Fruit fly (Drosophila melanogaster): ENCODE results near the gene CG13056.

DNA sequence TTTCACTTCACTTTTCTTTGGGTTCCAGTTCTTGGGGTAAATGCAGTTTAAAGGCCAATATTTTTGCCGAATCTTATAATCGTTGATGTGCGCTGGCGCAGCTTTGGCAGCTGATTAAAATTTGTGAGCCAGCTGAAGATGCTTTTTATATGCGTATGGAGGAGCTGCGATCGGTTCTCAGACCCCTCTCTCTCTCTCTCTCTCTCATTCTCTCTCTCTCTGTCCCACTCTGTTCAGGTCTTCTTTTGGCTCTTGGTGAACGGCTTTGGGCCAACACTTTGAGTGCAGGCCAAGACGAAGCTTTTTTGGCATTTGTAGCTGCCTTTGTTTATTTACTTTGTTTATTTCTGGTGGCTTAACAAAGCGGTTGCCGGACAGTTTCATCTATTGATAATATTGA is 44.8 kb upstream of the CG13056 start, which contains the start of gene CG13046:
- TF ChIP-seq insv (optimal IDR thresholded peaks at IDR 0.05) (no peak), psq (optimal IDR thresholded peaks at IDR 0.05) (no peak), ttk (optimal IDR thresholded peaks at IDR 0.05) (no peak), Myc (optimal IDR thresholded peaks at IDR 0.05) (no peak), Sin3A (optimal IDR thresholded peaks at IDR 0.05) (no peak)
